Fruit fly (Drosophila melanogaster) whole organism: ENCODE results near the gene RNaseX25.

Source experiments
- CG8478 ChIP-seq: fragments of >200 bp; optimal IDR thresholded peaks from 2 replicates; lab custom pipeline; 2018; ENCODE audit warnings: inconsistent platforms
- Dll ChIP-seq: fragments of >200 bp; optimal IDR thresholded peaks from 2 replicates; lab custom pipeline; 2017
- EcR ChIP-seq, 2 experiments: fragments of >200 bp; optimal IDR thresholded peaks; 2 replicates each; lab custom pipeline; 2017; ENCODE audit warnings: missing biosample characterization in 2 of 2, missing genetic modification characterization in 2 of 2, missing genetic modification reagents in 2 of 2
- pan ChIP-seq: fragments of >200 bp; optimal IDR thresholded peaks from 2 replicates; lab custom pipeline; 2017
- psq ChIP-seq: fragments of >200 bp; optimal IDR thresholded peaks from 2 replicates; lab custom pipeline; 2017
- usp ChIP-seq: fragments of >200 bp; optimal IDR thresholded peaks from 2 replicates; lab custom pipeline; 2017; ENCODE audit warnings: missing biosample characterization, missing genetic modification characterization, mixed read lengths

RNaseX25 gene

dm6 chr3L:7970442-7970841 is at the start of gene RNaseX25:
Gene RNaseX25 (plus strand): TSS chr3L:7970588.
- TF ChIP-seq Dll (lab: Kevin White, UChicago) (no peak), CG8478 (lab: Kevin White, UChicago) (no peak), pan (lab: Kevin White, UChicago) (no peak), psq (lab: Kevin White, UChicago) (no peak), EcR (GFP tag; optimal IDR thresholded peaks at IDR 0.05; lab: Kevin White, UChicago) (no peak), usp (GFP tag; lab: Kevin White, UChicago) (no peak)

dm6 chr3L:7934200-7934599 is 36.2 kb upstream of the RNaseX25 start:
- TF ChIP-seq EcR (GFP tag; optimal IDR thresholded peaks at IDR 0.05; lab: Kevin White, UChicago) = no peak
- no peak for TF ChIP-seq CG8478 (lab: Kevin White, UChicago)
- no peak for TF ChIP-seq pan (lab: Kevin White, UChicago)
- no peak for TF ChIP-seq usp (GFP tag; lab: Kevin White, UChicago)
- no peak for TF ChIP-seq psq (lab: Kevin White, UChicago)
- TF ChIP-seq Dll (lab: Kevin White, UChicago) = no peak

dm6 chr3L:7934857-7935256 is 35.5 kb upstream of the RNaseX25 start:
- TF ChIP-seq Dll (lab: Kevin White, UChicago) = no peak
- TF ChIP-seq usp (GFP tag; lab: Kevin White, UChicago) = no peak
- TF ChIP-seq psq (lab: Kevin White, UChicago) = no peak
- no peak for TF ChIP-seq CG8478 (lab: Kevin White, UChicago)
- no peak for TF ChIP-seq pan (lab: Kevin White, UChicago)
- no peak for TF ChIP-seq EcR (GFP tag; optimal IDR thresholded peaks at IDR 0.05; lab: Kevin White, UChicago)

dm6 chr3L:7935409-7935932 is 34.9 kb upstream of the RNaseX25 start:
- TF ChIP-seq psq (lab: Kevin White, UChicago) (no peak), pan (lab: Kevin White, UChicago) (no peak), Dll (lab: Kevin White, UChicago) (no peak), CG8478 (lab: Kevin White, UChicago) (no peak), usp (GFP tag; lab: Kevin White, UChicago) (no peak), EcR (GFP tag; optimal IDR thresholded peaks at IDR 0.05; lab: Kevin White, UChicago) (no peak)

- TF ChIP-seq usp (GFP tag; lab: Kevin White, UChicago) (no peak), CG8478 (lab: Kevin White, UChicago) (no peak), psq (lab: Kevin White, UChicago) (no peak), pan (lab: Kevin White, UChicago) (no peak), Dll (lab: Kevin White, UChicago) (no peak), EcR (GFP tag; optimal IDR thresholded peaks at IDR 0.05; lab: Kevin White, UChicago) (no peak)
Measured at dm6 chr3L:7935933-7936494, 34.4 kb upstream of the RNaseX25 start, which contains the start of the genes syd and Srp9. Gene syd (minus strand): TSS chr3L:7936120. Gene Srp9 (plus strand): TSS chr3L:7936373.

dm6 chr3L:7938638-7939037 is 31.8 kb upstream of the RNaseX25 start:
- TF ChIP-seq CG8478 (lab: Kevin White, UChicago) (no peak), psq (lab: Kevin White, UChicago) (no peak), pan (lab: Kevin White, UChicago) (no peak), Dll (lab: Kevin White, UChicago) (no peak)

- TF ChIP-seq usp (GFP tag; lab: Kevin White, UChicago) (no peak), EcR (GFP tag; optimal IDR thresholded peaks at IDR 0.05; lab: Kevin White, UChicago) (no peak), Dll (lab: Kevin White, UChicago) (no peak), psq (lab: Kevin White, UChicago) (no peak), CG8478 (lab: Kevin White, UChicago) (no peak), pan (lab: Kevin White, UChicago) (no peak)
Measured at dm6 chr3L:7940558-7941238, 29.7 kb upstream of the RNaseX25 start.

dm6 chr3L:7941514-7941913 is 28.9 kb upstream of the RNaseX25 start:
- TF ChIP-seq psq (lab: Kevin White, UChicago) (no peak), pan (lab: Kevin White, UChicago) (no peak), Dll (lab: Kevin White, UChicago) (no peak), EcR (GFP tag; optimal IDR thresholded peaks at IDR 0.05; lab: Kevin White, UChicago) (no peak), usp (GFP tag; lab: Kevin White, UChicago) (no peak), CG8478 (lab: Kevin White, UChicago) (no peak)

dm6 chr3L:7942403-7942952 is 27.9 kb upstream of the RNaseX25 start:
- TF ChIP-seq psq (lab: Kevin White, UChicago) (no peak), pan (lab: Kevin White, UChicago) (no peak), EcR (GFP tag; optimal IDR thresholded peaks at IDR 0.05; lab: Kevin White, UChicago) (no peak), CG8478 (lab: Kevin White, UChicago) (no peak), Dll (lab: Kevin White, UChicago) (no peak), usp (GFP tag; lab: Kevin White, UChicago) (no peak)

- TF ChIP-seq psq (lab: Kevin White, UChicago) = no peak
- TF ChIP-seq Dll (lab: Kevin White, UChicago) = no peak
- no peak for TF ChIP-seq CG8478 (lab: Kevin White, UChicago)
- no peak for TF ChIP-seq pan (lab: Kevin White, UChicago)
- no peak for TF ChIP-seq EcR (GFP tag; optimal IDR thresholded peaks at IDR 0.05; lab: Kevin White, UChicago)
- no peak for TF ChIP-seq usp (GFP tag; lab: Kevin White, UChicago)
Measured at dm6 chr3L:7943046-7943445, 27.3 kb upstream of the RNaseX25 start.

dm6 chr3L:7943950-7944349 is 26.4 kb upstream of the RNaseX25 start:
- TF ChIP-seq Dll (lab: Kevin White, UChicago) = no peak
- no peak for TF ChIP-seq CG8478 (lab: Kevin White, UChicago)
- no peak for TF ChIP-seq usp (GFP tag; lab: Kevin White, UChicago)
- no peak for TF ChIP-seq psq (lab: Kevin White, UChicago)
- TF ChIP-seq EcR (GFP tag; optimal IDR thresholded peaks at IDR 0.05; lab: Kevin White, UChicago) = no peak
- no peak for TF ChIP-seq pan (lab: Kevin White, UChicago)
